Fruit fly (Drosophila melanogaster): ENCODE results near the gene PTPMT1.

PTPMT1 gene

DNA sequence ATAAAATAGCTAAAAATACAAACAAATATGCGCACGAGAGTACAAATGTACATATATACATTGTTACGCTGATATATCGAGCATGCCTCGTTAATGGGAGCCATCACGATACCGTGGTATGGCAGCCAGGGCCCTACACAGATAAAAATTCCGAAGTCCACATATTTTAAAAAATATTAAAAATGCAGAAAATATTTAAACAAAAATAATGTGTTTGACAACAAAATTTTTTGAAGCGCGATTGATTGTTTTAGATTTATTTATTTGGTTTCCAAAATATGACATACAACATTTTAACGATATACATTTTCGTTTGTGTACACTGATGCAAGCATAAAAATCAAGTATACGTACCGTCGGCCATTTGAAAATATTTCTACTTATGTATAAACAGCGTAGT lies 31.4 kb upstream of the PTPMT1 start (continued):
- TF ChIP-seq odd (GFP tag; optimal IDR thresholded peaks at IDR 0.05) (peak; percentile 34), CG9727 (GFP tag; optimal IDR thresholded peaks at IDR 0.05) (peak; percentile 85), Myb (GFP tag; optimal IDR thresholded peaks at IDR 0.05) (peak; percentile 42), shn (GFP tag; optimal IDR thresholded peaks at IDR 0.05) (peak; percentile 32), CG15269 (tag; optimal IDR thresholded peaks at IDR 0.05) (peak; percentile 84), jigr1 (GFP tag; IDR thresholded peaks at IDR 0.05) (peak; percentile 60; the same call in 1 of the 3 replicates), CG10267 (tag; optimal IDR thresholded peaks at IDR 0.05) (peak; percentile 63), ttk (GFP tag; IDR thresholded peaks at IDR 0.05) (peak; percentile 64), CG2712 (tag; optimal IDR thresholded peaks at IDR 0.05) (peak; percentile 77), HHEX (GFP tag; optimal IDR thresholded peaks at IDR 0.05) (peak; percentile 67), CG10366 (GFP tag; IDR thresholded peaks at IDR 0.05) (peak; percentile 77), dm (GFP tag; optimal IDR thresholded peaks at IDR 0.05) (peak; percentile 48), CG2116 (GFP tag; optimal IDR thresholded peaks at IDR 0.05) (peak; percentile 31), HLH54F (GFP tag; optimal IDR thresholded peaks at IDR 0.05) (peak; percentile 73), CG2120 (GFP tag; optimal IDR thresholded peaks at IDR 0.05) (peak; percentile 95), NFAT (GFP tag; IDR thresholded peaks at IDR 0.05) (peak; percentile 71), Sry-β (GFP tag; optimal IDR thresholded peaks at IDR 0.05) (no peak), exex (tag; optimal IDR thresholded peaks at IDR 0.05) (peak; percentile 54), CG12659 (GFP tag; optimal IDR thresholded peaks at IDR 0.05) (peak; percentile 86), CG15514 (GFP tag; optimal IDR thresholded peaks at IDR 0.05) (peak; percentile 81), lilli (GFP tag; optimal IDR thresholded peaks at IDR 0.05) (peak; percentile 93), ken (GFP tag; IDR thresholded peaks at IDR 0.05) (peak; percentile 64; the same call in 1 of the 3 replicates), BEAF-32 (GFP tag; optimal IDR thresholded peaks at IDR 0.05) (no peak), CG13775 (GFP tag; optimal IDR thresholded peaks at IDR 0.05) (peak; percentile 81), Blimp-1 (GFP tag; optimal IDR thresholded peaks at IDR 0.05) (peak; percentile 57), CG8089 (GFP tag; optimal IDR thresholded peaks at IDR 0.05) (peak; percentile 13), da (GFP tag; optimal IDR thresholded peaks at IDR 0.05) (no peak), vfl (GFP tag; optimal IDR thresholded peaks at IDR 0.05) (peak; percentile 81), CG13894 (tag; optimal IDR thresholded peaks at IDR 0.05) (peak; percentile 87), CG11085 (GFP tag; IDR thresholded peaks at IDR 0.05) (peak; percentile 62; the same call in 1 of the 2 replicates), CG10565 (GFP tag; optimal IDR thresholded peaks at IDR 0.05) (no peak), scrt (GFP tag; optimal IDR thresholded peaks at IDR 0.05) (peak; percentile 78), CG2678 (tag; optimal IDR thresholded peaks at IDR 0.05) (peak; percentile 90), CG4404 (GFP tag; IDR thresholded peaks at IDR 0.05) (peak; percentile 57), CG11504 (tag; optimal IDR thresholded peaks at IDR 0.05) (peak; percentile 83), CG32767 (GFP tag; IDR thresholded peaks at IDR 0.05) (0 out of 2 replicates have a peak, but pooled peaks have one; percentile 18), Meics (GFP tag; optimal IDR thresholded peaks at IDR 0.05) (peak; percentile 89), zen (tag; optimal IDR thresholded peaks at IDR 0.05) (peak; percentile 41), HLH4C (GFP tag; IDR thresholded peaks at IDR 0.05; ENCODE audit: partially characterized antibody) (no peak), gem (tag; optimal IDR thresholded peaks at IDR 0.05) (peak; percentile 88), CG14014 (GFP tag; IDR thresholded peaks at IDR 0.05) (peak; percentile 86), ash1 (GFP tag; optimal IDR thresholded peaks at IDR 0.05) (peak; percentile 41), so (GFP tag; IDR thresholded peaks at IDR 0.05) (peak; percentile 66; the same call in 1 of the 3 replicates), gce (GFP tag; IDR thresholded peaks at IDR 0.05) (no peak), unpg (GFP tag; optimal IDR thresholded peaks at IDR 0.05) (peak; percentile 82), NC2α (GFP tag; optimal IDR thresholded peaks at IDR 0.05) (no peak), CG1529 (GFP tag; optimal IDR thresholded peaks at IDR 0.05) (no peak), cwo (GFP tag; optimal IDR thresholded peaks at IDR 0.05) (peak; percentile 91), nmo (GFP tag; optimal IDR thresholded peaks at IDR 0.05) (peak; percentile 71), CG3281 (GFP tag; optimal IDR thresholded peaks at IDR 0.05) (peak; percentile 93)
